Worm (Caenorhabditis elegans): Measurements from ENCODE around the gene T26A5.6.

Gene T26A5.6

DNA sequence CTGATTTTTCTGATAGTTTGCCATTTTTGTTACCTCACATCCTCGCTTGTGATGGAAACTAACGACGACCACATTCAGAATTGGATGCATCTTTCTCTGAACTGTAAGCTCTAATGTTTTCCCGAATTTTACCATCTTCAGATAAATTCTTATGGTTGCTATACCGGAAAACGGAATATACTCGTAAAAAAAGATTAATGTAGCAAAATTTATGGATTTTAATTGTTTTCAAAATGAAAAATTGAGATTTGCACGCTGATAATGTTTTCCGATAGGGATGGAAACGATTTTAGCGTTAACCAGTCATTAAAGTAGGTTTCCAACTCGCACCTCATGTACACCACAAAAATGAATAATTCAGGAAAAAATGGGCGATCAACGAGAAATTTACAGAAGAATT lies at the start of gene T26A5.6:
Gene T26A5.6, minus strand, starts transcription at position 101 of the 400 bp plus-strand sequence.
- TF ChIP-seq unc-39 (tag; optimal IDR thresholded peaks at IDR 0.05) = no peak
- TF ChIP-seq pha-4 (tag; optimal IDR thresholded peaks at IDR 0.05) = no peak
- TF ChIP-seq nhr-237 (tag; optimal IDR thresholded peaks at IDR 0.05) = no peak

DNA sequence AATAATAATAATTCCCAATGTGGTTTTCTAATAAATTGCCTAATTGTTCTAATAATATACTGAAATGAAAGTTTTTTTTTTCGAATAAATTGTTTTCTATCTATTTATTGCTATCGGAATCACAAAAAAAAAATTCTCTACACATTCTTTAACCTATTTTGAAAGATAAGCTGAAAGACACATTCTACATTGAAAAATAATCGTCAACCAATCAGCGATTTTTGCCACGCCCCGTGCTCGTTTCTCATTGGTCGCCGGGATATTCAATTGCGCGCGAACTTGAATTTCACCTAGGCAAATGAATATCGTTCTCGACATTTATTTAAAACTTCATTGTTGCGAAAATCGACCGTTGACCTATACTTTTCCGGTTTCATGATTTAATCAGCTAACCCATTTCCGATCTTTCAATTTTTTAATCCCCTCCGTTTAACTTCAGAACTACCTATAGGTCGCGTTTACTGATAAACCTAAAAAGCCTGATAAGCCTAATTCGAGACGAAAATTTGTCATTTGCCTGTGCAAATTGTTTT lies 49.6 kb upstream of the T26A5.6 start, which contains the start of gene F23F12.3:
Gene F23F12.3, plus strand, starts transcription at position 483 of the 533 bp plus-strand sequence.
- TF ChIP-seq mab-5 (tag; optimal IDR thresholded peaks at IDR 0.05) (no peak), snpc-4 (tag; optimal IDR thresholded peaks at IDR 0.05) (no peak), flh-1 (GFP tag; optimal IDR thresholded peaks at IDR 0.05) (no peak), bed-3 (GFP tag; optimal IDR thresholded peaks at IDR 0.05) (no peak), ceh-43 (GFP tag; optimal IDR thresholded peaks at IDR 0.05) (no peak), elt-1 (tag; optimal IDR thresholded peaks at IDR 0.05; ENCODE audit: borderline replicate concordance, insufficient read depth) (no peak), elt-3 (tag; optimal IDR thresholded peaks at IDR 0.05) (no peak), sptf-1 (tag; optimal IDR thresholded peaks at IDR 0.05) (no peak), ceh-83 (GFP tag; optimal IDR thresholded peaks at IDR 0.05) (no peak), blmp-1 (tag; optimal IDR thresholded peaks at IDR 0.05) (no peak), ham-2 (GFP tag; optimal IDR thresholded peaks at IDR 0.05) (no peak), pha-4 (tag; optimal IDR thresholded peaks at IDR 0.05) (no peak), nhr-76 (tag; optimal IDR thresholded peaks at IDR 0.05) (no peak), ces-1 (GFP tag; optimal IDR thresholded peaks at IDR 0.05) (no peak), unc-62 (GFP tag; optimal IDR thresholded peaks at IDR 0.05) (no peak), drap-1 (GFP tag; optimal IDR thresholded peaks at IDR 0.05) (no peak)

DNA sequence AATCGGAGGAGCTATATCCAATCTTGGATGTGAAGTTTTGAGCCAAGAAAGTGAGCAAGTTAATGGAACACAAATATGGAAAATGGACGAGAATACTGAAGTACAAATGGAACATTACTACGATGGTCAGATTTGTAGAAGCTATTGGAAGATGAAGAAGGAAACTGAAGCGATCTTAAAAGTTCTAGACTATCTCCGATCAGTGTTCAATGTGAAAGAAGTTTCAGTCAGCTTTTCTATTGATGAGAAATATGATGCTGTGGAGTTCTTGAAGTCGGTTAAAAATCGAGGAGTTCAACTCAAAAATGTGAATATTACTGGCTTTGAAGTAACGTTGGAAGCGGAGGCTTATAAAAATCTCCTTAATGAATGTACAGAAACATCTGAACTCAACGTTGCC lies 48.6 kb upstream of the T26A5.6 start:
- TF ChIP-seq cnd-1 (tag; optimal IDR thresholded peaks at IDR 0.05) (no peak), ham-2 (GFP tag; optimal IDR thresholded peaks at IDR 0.05) (no peak), mab-5 (tag; optimal IDR thresholded peaks at IDR 0.05) (no peak), lin-32 (GFP tag; optimal IDR thresholded peaks at IDR 0.05) (no peak), zip-8 (tag; optimal IDR thresholded peaks at IDR 0.05) (no peak), ceh-83 (GFP tag; optimal IDR thresholded peaks at IDR 0.05) (no peak), nhr-2 (tag; optimal IDR thresholded peaks at IDR 0.05) (no peak), nhr-28 (tag; optimal IDR thresholded peaks at IDR 0.05) (no peak), bed-3 (GFP tag; optimal IDR thresholded peaks at IDR 0.05) (no peak), elt-3 (tag; optimal IDR thresholded peaks at IDR 0.05) (no peak), flh-1 (GFP tag; optimal IDR thresholded peaks at IDR 0.05) (no peak), sem-2 (GFP tag; optimal IDR thresholded peaks at IDR 0.05) (no peak), lin-13 (tag; optimal IDR thresholded peaks at IDR 0.05) (no peak), mep-1 (tag; optimal IDR thresholded peaks at IDR 0.05) (no peak), lsy-2 (tag; optimal IDR thresholded peaks at IDR 0.05) (no peak), ceh-39 (tag; optimal IDR thresholded peaks at IDR 0.05) (no peak)

DNA sequence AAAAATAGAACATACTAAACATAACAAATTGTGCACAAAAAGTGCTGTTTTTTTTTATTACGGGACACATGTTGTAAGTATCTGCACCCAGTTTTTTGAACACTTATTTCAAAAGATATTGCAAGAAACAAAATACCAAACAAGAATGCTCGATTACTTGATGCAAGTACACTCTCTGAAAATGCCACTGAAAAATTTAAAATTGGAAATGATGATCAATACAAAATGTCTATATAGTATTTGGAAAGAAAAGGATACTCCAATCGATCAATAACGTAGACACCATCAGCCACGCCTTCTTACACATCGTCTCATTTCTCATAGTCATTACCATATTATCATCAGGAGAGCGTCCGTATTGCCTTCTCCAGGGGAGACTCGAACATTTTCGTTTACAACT lies 47.7 kb upstream of the T26A5.6 start, which contains the start of gene sdz-15:
Gene sdz-15, plus strand, starts transcription at position 301 of the 400 bp plus-strand sequence.
- no peak for TF ChIP-seq mep-1 (tag; optimal IDR thresholded peaks at IDR 0.05)
- no peak for TF ChIP-seq ceh-83 (GFP tag; optimal IDR thresholded peaks at IDR 0.05)
- no peak for TF ChIP-seq sptf-1 (tag; optimal IDR thresholded peaks at IDR 0.05)

DNA sequence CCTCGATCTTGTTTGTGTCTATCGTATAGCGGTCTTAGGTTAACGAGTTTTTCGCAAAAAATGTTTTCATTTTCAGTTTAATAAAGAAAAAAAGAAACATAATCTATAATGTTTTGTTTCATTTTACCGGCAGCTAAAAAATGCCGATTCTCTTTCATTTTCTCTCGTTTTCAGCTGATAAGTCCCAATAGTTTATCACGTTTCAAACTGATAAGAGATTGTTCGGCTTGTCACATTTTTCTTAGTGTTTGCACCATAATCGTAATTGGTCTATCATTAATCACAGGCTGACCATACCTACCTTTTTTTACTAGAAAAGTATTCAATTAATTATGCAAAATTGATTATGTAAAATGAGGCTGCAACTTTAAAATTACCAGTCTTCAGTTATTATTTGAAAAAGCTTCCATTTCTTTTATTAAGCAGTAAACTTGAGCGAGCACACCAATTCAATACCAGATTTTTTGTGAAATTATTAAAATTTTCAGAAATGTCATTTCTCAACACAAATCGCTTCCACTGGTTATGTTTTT lies 44.8 kb upstream of the T26A5.6 start, which contains the start of gene F23F12.13:
Gene F23F12.13, plus strand, starts transcription at position 483 of the 533 bp plus-strand sequence.
- TF ChIP-seq ceh-83 (GFP tag; optimal IDR thresholded peaks at IDR 0.05) (no peak), unc-120 (tag; optimal IDR thresholded peaks at IDR 0.05; ENCODE audit: poor library complexity, severe bottlenecking) (no peak), tbx-8 (GFP tag; optimal IDR thresholded peaks at IDR 0.05) (no peak), blmp-1 (tag; optimal IDR thresholded peaks at IDR 0.05) (no peak), cnd-1 (tag; optimal IDR thresholded peaks at IDR 0.05) (no peak), ztf-11 (tag; optimal IDR thresholded peaks at IDR 0.05) (no peak), nhr-28 (tag; optimal IDR thresholded peaks at IDR 0.05) (no peak), snpc-4 (tag; optimal IDR thresholded peaks at IDR 0.05) (no peak), ham-2 (GFP tag; optimal IDR thresholded peaks at IDR 0.05) (no peak), pha-4 (tag; optimal IDR thresholded peaks at IDR 0.05) (no peak)

All from whole organism, mixed stage, embryonic.